Fruit fly (Drosophila melanogaster): ENCODE measurements around the gene Kots.

Gene Kots

dm6 chr3R:14002146-14002846 lies 38.3 kb upstream of the Kots start (continued):
- TF ChIP-seq CG17328 (GFP tag; IDR thresholded peaks at IDR 0.05) (0 out of 2 replicates have a peak, but pooled peaks have one; percentile 43), knrl (GFP tag; IDR thresholded peaks at IDR 0.05; ENCODE audit: partially characterized antibody) (no peak), CG7745 (tag; optimal IDR thresholded peaks at IDR 0.05) (no peak), CG4730 (GFP tag; IDR thresholded peaks at IDR 0.05) (no peak), CG3281 (GFP tag; optimal IDR thresholded peaks at IDR 0.05) (no peak), gsb (GFP tag; IDR thresholded peaks at IDR 0.05) (no peak), BtbVII (GFP tag; optimal IDR thresholded peaks at IDR 0.05) (peak; percentile 14), run (tag; optimal IDR thresholded peaks at IDR 0.05) (no peak), tio (GFP tag; optimal IDR thresholded peaks at IDR 0.05) (peak; percentile 28), sob (GFP tag; IDR thresholded peaks at IDR 0.05) (no peak), CG8290 (GFP tag; optimal IDR thresholded peaks at IDR 0.05) (no peak), CG8290 (tag; optimal IDR thresholded peaks at IDR 0.05) (no peak), CG4360 (GFP tag; IDR thresholded peaks at IDR 0.05) (no peak), CG11695 (GFP tag; IDR thresholded peaks at IDR 0.05) (no peak), NfI (GFP tag; optimal IDR thresholded peaks at IDR 0.05) (no peak), fu2 (GFP tag; optimal IDR thresholded peaks at IDR 0.05) (no peak), ranshi (GFP tag; IDR thresholded peaks at IDR 0.05) (no peak), tll (GFP tag; optimal IDR thresholded peaks at IDR 0.05) (no peak), kay (GFP tag; optimal IDR thresholded peaks at IDR 0.05) (no peak), CG1024 (GFP tag; IDR thresholded peaks at IDR 0.05) (no peak), CG11723 (GFP tag; optimal IDR thresholded peaks at IDR 0.05) (no peak), Aef1 (GFP tag; IDR thresholded peaks at IDR 0.05) (no peak), unpg (GFP tag; optimal IDR thresholded peaks at IDR 0.05) (peak; percentile 27), CG11398 (GFP tag; optimal IDR thresholded peaks at IDR 0.05) (no peak), otp (GFP tag; IDR thresholded peaks at IDR 0.05) (no peak), lola (GFP tag; optimal IDR thresholded peaks at IDR 0.05) (no peak), lmd (GFP tag; IDR thresholded peaks at IDR 0.05) (0 out of 2 replicates have a peak, but pooled peaks have one; percentile 5), CG9932 (GFP tag; IDR thresholded peaks at IDR 0.05) (no peak), CG2199 (GFP tag; IDR thresholded peaks at IDR 0.05) (no peak), eyg (GFP tag; optimal IDR thresholded peaks at IDR 0.05) (no peak), Dek (tag; optimal IDR thresholded peaks at IDR 0.05) (no peak), Awh (GFP tag; IDR thresholded peaks at IDR 0.05) (no peak), jing (GFP tag; optimal IDR thresholded peaks at IDR 0.05) (no peak), CG16813 (GFP tag; IDR thresholded peaks at IDR 0.05; ENCODE audit: partially characterized antibody) (no peak), Spps (tag; optimal IDR thresholded peaks at IDR 0.05) (no peak), luna (GFP tag; optimal IDR thresholded peaks at IDR 0.05) (no peak), crc (GFP tag; optimal IDR thresholded peaks at IDR 0.05) (no peak), psq (GFP tag; optimal IDR thresholded peaks at IDR 0.05) (no peak), kah (GFP tag; optimal IDR thresholded peaks at IDR 0.05) (no peak), CG7357 (GFP tag; IDR thresholded peaks at IDR 0.05) (no peak), az2 (GFP tag; optimal IDR thresholded peaks at IDR 0.05) (peak; percentile 4), br (optimal IDR thresholded peaks at IDR 0.05) (no peak), ash1 (GFP tag; optimal IDR thresholded peaks at IDR 0.05) (no peak), disco-r (GFP tag; optimal IDR thresholded peaks at IDR 0.05) (no peak), z (GFP tag; IDR thresholded peaks at IDR 0.05) (no peak), dmrt99B (tag; optimal IDR thresholded peaks at IDR 0.05) (peak; percentile 59), CG8924 (tag; optimal IDR thresholded peaks at IDR 0.05) (no peak), CG7963 (GFP tag; IDR thresholded peaks at IDR 0.05; ENCODE audit: partially characterized antibody) (no peak), Hey (tag; optimal IDR thresholded peaks at IDR 0.05) (no peak), Hr39 (optimal IDR thresholded peaks at IDR 0.05) (no peak), CG10267 (tag; optimal IDR thresholded peaks at IDR 0.05) (peak; percentile 12), hbn (GFP tag; IDR thresholded peaks at IDR 0.05; ENCODE audit: partially characterized antibody) (no peak)
